Worm (Caenorhabditis elegans) whole organism, L1 larva: Measurements from ENCODE around the gene C47A4.5.
A peak's percentile ranks its signal among the peaks of the same experiment; 100 is the strongest.

ENCODE experiments used
- lin-35 ChIP-seq, 2 experiments: fragments of 150-350 bp; optimal IDR thresholded peaks; 2 replicates each; lab custom pipeline; 2014; ENCODE audit warnings: missing biosample characterization in 2 of 2, missing genetic modification characterization in 2 of 2, missing genetic modification reagents in 2 of 2
- tbx-2 ChIP-seq: sonication (generic microtip); optimal IDR thresholded peaks from 2 replicates; lab custom pipeline; 2016; ENCODE audit warnings: missing genetic modification characterization, missing compliant biosample characterization
- unc-62 ChIP-seq: fragments of 150-350 bp; optimal IDR thresholded peaks from 2 replicates; lab custom pipeline; 2014; ENCODE audit warnings: missing biosample characterization, missing genetic modification reagents, missing genetic modification characterization

DNA sequence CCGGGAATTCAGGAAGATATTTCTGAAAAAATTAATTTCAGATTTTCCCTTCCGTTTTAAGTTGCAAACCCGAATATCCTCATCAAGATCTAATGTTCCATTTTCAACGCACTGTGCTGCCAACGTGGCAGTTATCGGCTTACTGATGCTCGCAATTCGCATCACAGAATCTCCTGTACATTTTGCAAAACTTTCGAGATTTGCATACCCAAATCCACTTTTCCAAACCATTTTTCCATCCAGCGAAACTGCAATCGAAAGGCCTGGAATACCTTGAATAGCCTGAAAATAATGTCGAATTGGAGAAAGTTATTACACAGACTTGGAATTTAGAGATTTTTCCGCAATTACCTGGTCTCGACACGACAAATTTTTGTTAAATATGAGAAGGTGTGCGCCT, 39.3 kb downstream of the C47A4.5 start:
- TF ChIP-seq tbx-2 (tag; lab: Kevin White, UChicago) (no peak), lin-35 (GFP tag; optimal IDR thresholded peaks at IDR 0.05; lab: Kevin White, UChicago) (peak in 1 of 2 experiments; percentile 1), unc-62 (GFP tag; lab: Kevin White, UChicago) (no peak)
